Fruit fly (Drosophila melanogaster): Measurements from ENCODE around the gene CG14043.

dm6 chr2L:4982098-4982646 is 10.7 kb downstream of the CG14043 start:
- no peak for TF ChIP-seq psq (GFP tag; optimal IDR thresholded peaks at IDR 0.05)
- TF ChIP-seq br (GFP tag; optimal IDR thresholded peaks at IDR 0.05): no peak
- no peak for TF ChIP-seq lola (GFP tag; optimal IDR thresholded peaks at IDR 0.05)
- TF ChIP-seq fru (GFP tag; optimal IDR thresholded peaks at IDR 0.05): no peak
- TF ChIP-seq jim (GFP tag; optimal IDR thresholded peaks at IDR 0.05): peak; percentile 80
- TF ChIP-seq sage (GFP tag; optimal IDR thresholded peaks at IDR 0.05): no peak
